Worm (Caenorhabditis elegans) whole organism, mixed stage, embryonic: ENCODE measurements around the gene mboa-3.

Source experiments
- ceh-43 ChIP-seq: fragments of 200-800 bp; sonication (Bioruptor generic); optimal IDR thresholded peaks from 2 replicates; lab custom pipeline; 2018; ENCODE audit warnings: mild to moderate bottlenecking, missing genetic modification characterization, moderate library complexity, missing compliant biosample characterization
- mep-1 ChIP-seq: fragments of 150-350 bp; optimal IDR thresholded peaks from 2 replicates; lab custom pipeline; 2017; ENCODE audit warnings: missing biosample characterization, missing genetic modification reagents, missing genetic modification characterization, inconsistent platforms
- nhr-12 ChIP-seq: fragments of 150-350 bp; optimal IDR thresholded peaks from 2 replicates; lab custom pipeline; 2014; ENCODE audit warnings: missing biosample characterization, missing genetic modification characterization
- nhr-237 ChIP-seq: fragments of 150-350 bp; optimal IDR thresholded peaks from 2 replicates; lab custom pipeline; 2014; ENCODE audit warnings: missing biosample characterization, missing genetic modification characterization
- pha-4 ChIP-seq: fragments of 150-350 bp; optimal IDR thresholded peaks from 2 replicates; lab custom pipeline; 2018; ENCODE audit warnings: missing biosample characterization, missing genetic modification reagents, missing genetic modification characterization
- unc-62 ChIP-seq: fragments of 150-350 bp; optimal IDR thresholded peaks from 2 replicates; lab custom pipeline; 2014; ENCODE audit warnings: missing biosample characterization, missing genetic modification reagents, missing genetic modification characterization

DNA sequence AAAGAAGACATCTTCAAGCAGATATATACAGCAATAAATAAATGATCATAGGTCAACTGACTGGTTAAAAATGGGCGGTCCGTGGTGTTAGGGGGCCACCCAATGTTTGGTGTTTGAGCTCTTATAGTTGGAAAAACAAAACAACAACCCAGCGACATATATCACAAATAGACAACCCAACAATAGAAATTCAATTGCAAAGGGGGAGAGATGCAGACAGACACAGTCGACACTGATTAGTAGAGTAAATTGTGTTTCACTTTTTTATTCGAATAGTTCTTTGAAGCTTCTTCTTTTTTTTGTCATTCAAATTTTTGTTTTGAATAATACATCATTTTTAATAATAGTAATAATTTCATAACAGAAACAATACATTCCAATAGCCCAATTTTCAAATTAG is 7.2 kb downstream of the mboa-3 start:
- no peak for TF ChIP-seq mep-1 (tag; lab: Kevin White, UChicago)
- no peak for TF ChIP-seq pha-4 (tag; lab: Kevin White, UChicago)
- TF ChIP-seq nhr-237 (tag; lab: Kevin White, UChicago), result no peak
- TF ChIP-seq nhr-12 (tag; lab: Kevin White, UChicago), result no peak
- TF ChIP-seq unc-62 (GFP tag; lab: Kevin White, UChicago), result no peak
- TF ChIP-seq ceh-43 (GFP tag; lab: Kevin White, UChicago), result no peak
